Worm (Caenorhabditis elegans): ENCODE data around the gene Y49F6B.2.

- no peak for TF ChIP-seq ref-1 (GFP tag; conservative IDR thresholded peaks at IDR 0.05)
- no peak for TF ChIP-seq T22C8.4 (GFP tag; IDR thresholded peaks at IDR 0.05)
- no peak for TF ChIP-seq med-1 (GFP tag; optimal IDR thresholded peaks at IDR 0.05; ENCODE audit: insufficient read depth)
- no peak for TF ChIP-seq ztf-23 (GFP tag; IDR thresholded peaks at IDR 0.05)
- TF ChIP-seq klf-2 (GFP tag; conservative IDR thresholded peaks at IDR 0.05): no peak
Observed at ce11 chrII:3504717-3505116, 1.9 kb downstream of the Y49F6B.2 start, which contains the start of gene cyh-1.

Data from whole organism, midembryonic.